Fruit fly (Drosophila melanogaster) whole organism, embryonic: ENCODE measurements around the gene CG14452.
A peak's percentile ranks its signal among the peaks of the same experiment; 100 is the strongest.

Experiments used
- Adf1 ChIP-seq: fragments of 200-800 bp; sonication (Bioruptor generic); IDR thresholded peaks from 2 replicates; pipeline ENCODE4 v1.3.6; 2022; ENCODE audit warnings: missing biosample characterization, missing genetic modification characterization
- Awh ChIP-seq: fragments of 200-800 bp; sonication (Bioruptor generic); IDR thresholded peaks from 2 replicates; pipeline ENCODE4, ENCODE4 v1.3.6; 2022; ENCODE audit warnings: missing biosample characterization, missing genetic modification characterization
- CG10147 ChIP-seq: fragments of 200-800 bp; sonication (Bioruptor generic); optimal IDR thresholded peaks from 2 replicates; lab custom pipeline; 2019; ENCODE audit warnings: missing biosample characterization, mild to moderate bottlenecking, missing genetic modification characterization, moderate library complexity
- CG10267 ChIP-seq: fragments of 200-800 bp; sonication (Bioruptor generic); optimal IDR thresholded peaks from 2 replicates; lab custom pipeline; 2018; ENCODE audit warnings: missing biosample characterization, mild to moderate bottlenecking, missing genetic modification characterization, moderate library complexity
- CG10565 ChIP-seq: fragments of 200-800 bp; sonication (Bioruptor generic); optimal IDR thresholded peaks from 3 replicates; lab custom pipeline; 2016; ENCODE audit warnings: missing biosample characterization, mild to moderate bottlenecking, missing genetic modification characterization
- CG12391 ChIP-seq: fragments of 200-800 bp; sonication (Bioruptor generic); optimal IDR thresholded peaks from 3 replicates; lab custom pipeline; 2018; ENCODE audit warnings: missing biosample characterization, mild to moderate bottlenecking, missing genetic modification characterization, moderate library complexity
- CG14710 ChIP-seq: fragments of 200-800 bp; sonication (Bioruptor generic); optimal IDR thresholded peaks from 3 replicates; lab custom pipeline; 2019; ENCODE audit warnings: missing biosample characterization, mild to moderate bottlenecking, missing genetic modification characterization, moderate library complexity
- CG15269 ChIP-seq: fragments of 200-800 bp; sonication (Bioruptor generic); optimal IDR thresholded peaks from 2 replicates; lab custom pipeline; 2018; ENCODE audit warnings: missing biosample characterization, mild to moderate bottlenecking, missing genetic modification characterization, moderate library complexity
- CG15601 ChIP-seq: fragments of 200-800 bp; sonication (Bioruptor generic); optimal IDR thresholded peaks from 3 replicates; lab custom pipeline; 2019; ENCODE audit warnings: missing biosample characterization, mild to moderate bottlenecking, missing genetic modification characterization, moderate library complexity
- CG2120 ChIP-seq: fragments of 200-800 bp; sonication (Bioruptor generic); optimal IDR thresholded peaks from 3 replicates; lab custom pipeline; 2016; ENCODE audit warnings: missing biosample characterization, missing genetic modification characterization
- CG2199 ChIP-seq: fragments of 200-800 bp; sonication (Bioruptor generic); IDR thresholded peaks from 3 replicates; pipeline ENCODE4 v1.3.6; 2022; ENCODE audit warnings: missing biosample characterization, missing genetic modification characterization
- CG32532 ChIP-seq: fragments of 200-800 bp; sonication (Bioruptor generic); IDR thresholded peaks from 2 replicates; pipeline ENCODE4 v1.3.6; 2022; ENCODE audit warnings: missing biosample characterization, missing genetic modification characterization
- CG33213 ChIP-seq: fragments of 200-800 bp; sonication (Bioruptor generic); optimal IDR thresholded peaks from 3 replicates; lab custom pipeline; 2016; ENCODE audit warnings: missing biosample characterization, missing genetic modification characterization
- CG4360 ChIP-seq: fragments of 200-800 bp; sonication (Bioruptor generic); IDR thresholded peaks from 2 replicates; pipeline ENCODE4 v1.3.6; 2022; ENCODE audit warnings: missing biosample characterization, missing genetic modification characterization
- CG4424 ChIP-seq: fragments of 200-800 bp; sonication (Bioruptor generic); optimal IDR thresholded peaks from 3 replicates; lab custom pipeline; 2016; ENCODE audit warnings: missing biosample characterization, missing genetic modification characterization
- CG4707 ChIP-seq: fragments of 200-800 bp; sonication (Bioruptor generic); optimal IDR thresholded peaks from 2 replicates; lab custom pipeline; 2018; ENCODE audit warnings: missing biosample characterization, mild to moderate bottlenecking, missing genetic modification characterization, moderate library complexity
- CG4820 ChIP-seq: fragments of 200-800 bp; sonication (Bioruptor generic); optimal IDR thresholded peaks from 3 replicates; lab custom pipeline; 2016; ENCODE audit warnings: missing biosample characterization, missing genetic modification characterization
- CG5245 ChIP-seq: fragments of 200-800 bp; sonication (Bioruptor generic); optimal IDR thresholded peaks from 3 replicates; lab custom pipeline; 2016; ENCODE audit warnings: missing biosample characterization, missing genetic modification characterization
- CG6689 ChIP-seq: fragments of 200-800 bp; sonication (Bioruptor generic); IDR thresholded peaks from 2 replicates; pipeline ENCODE4 v1.3.6; 2022; ENCODE audit warnings: missing biosample characterization, missing genetic modification characterization
- CG7786 ChIP-seq: fragments of 200-800 bp; sonication (Bioruptor generic); optimal IDR thresholded peaks from 2 replicates; lab custom pipeline; 2016; ENCODE audit warnings: missing biosample characterization, missing genetic modification characterization
- CG8944 ChIP-seq: fragments of 200-800 bp; sonication (Bioruptor generic); optimal IDR thresholded peaks from 3 replicates; lab custom pipeline; 2016; ENCODE audit warnings: missing biosample characterization, missing genetic modification characterization
- CG9797 ChIP-seq: fragments of 200-800 bp; sonication (Bioruptor generic); optimal IDR thresholded peaks from 3 replicates; lab custom pipeline; 2018; ENCODE audit warnings: missing biosample characterization, mild to moderate bottlenecking, missing genetic modification characterization
- Dbx ChIP-seq: fragments of 200-800 bp; sonication (Bioruptor generic); IDR thresholded peaks from 3 replicates; pipeline ENCODE4 v1.3.6; 2022; ENCODE audit warnings: missing biosample characterization, missing genetic modification characterization
- Dll ChIP-seq: fragments of 200-800 bp; sonication (Bioruptor generic); IDR thresholded peaks from 4 replicates; pipeline ENCODE4 v1.3.6; 2022; ENCODE audit warnings: missing biosample characterization, missing genetic modification characterization; ENCODE audit not compliant: partially characterized antibody
- E2f2 ChIP-seq: fragments of 200-800 bp; sonication (Bioruptor generic); IDR thresholded peaks from 2 replicates; pipeline ENCODE4 v1.3.6; 2022; ENCODE audit warnings: missing biosample characterization, missing genetic modification characterization
- Elba2 ChIP-seq: fragments of 200-800 bp; sonication (Bioruptor generic); optimal IDR thresholded peaks from 3 replicates; lab custom pipeline; 2016; ENCODE audit warnings: missing biosample characterization, missing genetic modification characterization
- Mes4 ChIP-seq: fragments of 200-800 bp; sonication (Bioruptor generic); optimal IDR thresholded peaks from 2 replicates; lab custom pipeline; 2016; ENCODE audit warnings: missing biosample characterization, missing genetic modification characterization
- Opbp ChIP-seq: fragments of 200-800 bp; sonication (Bioruptor generic); IDR thresholded peaks from 3 replicates; pipeline ENCODE4 v1.3.6; 2022; ENCODE audit warnings: missing biosample characterization, missing genetic modification characterization; ENCODE audit not compliant: partially characterized antibody
- Side ChIP-seq: fragments of 200-800 bp; sonication (Bioruptor generic); optimal IDR thresholded peaks from 2 replicates; lab custom pipeline; 2016; ENCODE audit warnings: missing biosample characterization, missing genetic modification characterization
- Taf1 ChIP-seq: fragments of 200-800 bp; sonication (Bioruptor generic); IDR thresholded peaks from 2 replicates; pipeline ENCODE4 v1.3.6; 2022; ENCODE audit warnings: missing biosample characterization, missing genetic modification characterization
- YL-1 ChIP-seq: fragments of 200-800 bp; sonication (Bioruptor generic); optimal IDR thresholded peaks from 3 replicates; lab custom pipeline; 2017; ENCODE audit warnings: missing biosample characterization, mild to moderate bottlenecking, missing genetic modification characterization
- cg ChIP-seq: fragments of 200-800 bp; sonication (Bioruptor generic); optimal IDR thresholded peaks from 3 replicates; lab custom pipeline; 2019; ENCODE audit warnings: missing biosample characterization, mild to moderate bottlenecking, missing genetic modification characterization, moderate library complexity
- chif ChIP-seq, 2 experiments: fragments of 200-800 bp; sonication (Bioruptor generic); optimal IDR thresholded peaks; 3 replicates each; lab custom pipeline; 2016; ENCODE audit warnings: missing biosample characterization in 2 of 2, missing genetic modification characterization in 2 of 2
- crol ChIP-seq: fragments of 200-800 bp; sonication (Bioruptor generic); IDR thresholded peaks from 2 replicates; pipeline ENCODE4 v1.3.6; 2022; ENCODE audit warnings: missing biosample characterization, missing genetic modification characterization
- cwo ChIP-seq: fragments of 200-800 bp; sonication (Bioruptor generic); optimal IDR thresholded peaks from 3 replicates; lab custom pipeline; 2017; ENCODE audit warnings: missing biosample characterization, missing genetic modification characterization, mild to moderate bottlenecking, moderate library complexity, missing genetic modification reagents
- dan ChIP-seq: fragments of 200-800 bp; sonication (Bioruptor generic); IDR thresholded peaks from 2 replicates; pipeline ENCODE4 v1.3.6; 2022; ENCODE audit warnings: missing biosample characterization, missing genetic modification characterization
- disco-r ChIP-seq: fragments of 200-800 bp; sonication (Bioruptor generic); optimal IDR thresholded peaks from 2 replicates; lab custom pipeline; 2016; ENCODE audit warnings: missing biosample characterization, missing genetic modification characterization
- h ChIP-seq: fragments of >200 bp; optimal IDR thresholded peaks from 2 replicates; lab custom pipeline; 2017
- hbn ChIP-seq: fragments of 200-800 bp; sonication (Bioruptor generic); IDR thresholded peaks from 2 replicates; pipeline ENCODE4 v1.3.6; 2022; ENCODE audit warnings: missing biosample characterization, missing genetic modification characterization; ENCODE audit not compliant: partially characterized antibody
- insv ChIP-seq, 2 experiments: fragments of 200-800 bp; sonication (Bioruptor generic); optimal IDR thresholded peaks; 3 replicates each; lab custom pipeline; 2016 to 2018; ENCODE audit warnings: missing biosample characterization in 2 of 2, missing genetic modification characterization in 2 of 2
- ken ChIP-seq: fragments of 200-800 bp; sonication (Bioruptor generic); IDR thresholded peaks from 3 replicates; pipeline ENCODE4 v1.3.6; 2022; ENCODE audit warnings: missing biosample characterization, missing genetic modification characterization
- lmd ChIP-seq: fragments of 200-800 bp; sonication (Bioruptor generic); IDR thresholded peaks from 2 replicates; pipeline ENCODE4 v1.3.6; 2022; ENCODE audit warnings: missing biosample characterization, missing genetic modification characterization
- nerfin-1 ChIP-seq: fragments of 200-800 bp; sonication (Bioruptor generic); optimal IDR thresholded peaks from 3 replicates; lab custom pipeline; 2019; ENCODE audit warnings: missing biosample characterization, mild to moderate bottlenecking, missing genetic modification characterization, moderate library complexity
- nom ChIP-seq: fragments of 200-800 bp; sonication (Bioruptor generic); optimal IDR thresholded peaks from 2 replicates; lab custom pipeline; 2017; ENCODE audit warnings: missing biosample characterization, missing genetic modification characterization, mild to moderate bottlenecking, moderate library complexity, missing genetic modification reagents
- pho ChIP-seq: fragments of 200-800 bp; sonication (Bioruptor generic); optimal IDR thresholded peaks from 2 replicates; lab custom pipeline; 2016; ENCODE audit warnings: missing biosample characterization, missing genetic modification characterization
- psq ChIP-seq: fragments of 200-800 bp; sonication (Bioruptor generic); optimal IDR thresholded peaks from 2 replicates; lab custom pipeline; 2017; ENCODE audit warnings: missing biosample characterization, missing genetic modification characterization
- row ChIP-seq: fragments of 200-800 bp; sonication (Bioruptor generic); IDR thresholded peaks from 3 replicates; pipeline ENCODE4 v1.3.6; 2022; ENCODE audit warnings: missing biosample characterization, missing genetic modification characterization
- sens ChIP-seq: fragments of 200-800 bp; sonication (Bioruptor generic); peaks from one replicate; lab custom pipeline; 2016; ENCODE audit warnings: missing biosample characterization, missing genetic modification characterization
- sug ChIP-seq: fragments of 200-800 bp; optimal IDR thresholded peaks from 2 replicates; lab custom pipeline; 2019; ENCODE audit warnings: missing biosample characterization, mild to moderate bottlenecking, missing genetic modification characterization, moderate library complexity
- vnd ChIP-seq: fragments of 200-800 bp; sonication (Bioruptor generic); IDR thresholded peaks from 3 replicates; pipeline ENCODE4 v1.3.6; 2022; ENCODE audit warnings: missing biosample characterization, missing genetic modification characterization; ENCODE audit not compliant: partially characterized antibody
- z ChIP-seq: fragments of 200-800 bp; sonication (Bioruptor generic); IDR thresholded peaks from 3 replicates; pipeline ENCODE4 v1.3.6; 2022; ENCODE audit warnings: missing biosample characterization, missing genetic modification characterization

CG14452 gene

dm6 chr3L:22742121-22742531 is 46.4 kb downstream of the CG14452 start (continued):
- TF ChIP-seq vnd (GFP tag; lab: Robert Waterston, UW) (no peak), CG10565 (GFP tag; lab: Kevin White, UChicago) (no peak), nom (GFP tag; lab: Kevin White, UChicago) (no peak), cwo (GFP tag; lab: Kevin White, UChicago) (no peak), insv (GFP tag; optimal IDR thresholded peaks at IDR 0.05; lab: Kevin White, UChicago) (peak in 1 of 2 experiments; percentile 57), Mes4 (GFP tag; lab: Kevin White, UChicago) (no peak), CG10267 (no peak), lmd (GFP tag; lab: Robert Waterston, UW) (no peak), nerfin-1 (tag; lab: Kevin White, UChicago) (no peak), CG15601 (no peak), cg (peak; percentile 85), CG2199 (no peak), Dll (GFP tag; lab: Robert Waterston, UW) (no peak), hbn (no peak), CG32532 (GFP tag; lab: Robert Waterston, UW) (no peak), Side (no peak), CG4360 (GFP tag; lab: Robert Waterston, UW) (no peak), crol (GFP tag; lab: Robert Waterston, UW) (peak; percentile 44; the same call in 1 of the 2 replicates), Elba2 (GFP tag; lab: Kevin White, UChicago) (no peak), CG6689 (GFP tag; lab: Robert Waterston, UW) (no peak), Opbp (GFP tag; lab: Robert Waterston, UW) (0 out of 3 replicates have a peak, but pooled peaks have one; percentile 29), CG12391 (no peak)

DNA sequence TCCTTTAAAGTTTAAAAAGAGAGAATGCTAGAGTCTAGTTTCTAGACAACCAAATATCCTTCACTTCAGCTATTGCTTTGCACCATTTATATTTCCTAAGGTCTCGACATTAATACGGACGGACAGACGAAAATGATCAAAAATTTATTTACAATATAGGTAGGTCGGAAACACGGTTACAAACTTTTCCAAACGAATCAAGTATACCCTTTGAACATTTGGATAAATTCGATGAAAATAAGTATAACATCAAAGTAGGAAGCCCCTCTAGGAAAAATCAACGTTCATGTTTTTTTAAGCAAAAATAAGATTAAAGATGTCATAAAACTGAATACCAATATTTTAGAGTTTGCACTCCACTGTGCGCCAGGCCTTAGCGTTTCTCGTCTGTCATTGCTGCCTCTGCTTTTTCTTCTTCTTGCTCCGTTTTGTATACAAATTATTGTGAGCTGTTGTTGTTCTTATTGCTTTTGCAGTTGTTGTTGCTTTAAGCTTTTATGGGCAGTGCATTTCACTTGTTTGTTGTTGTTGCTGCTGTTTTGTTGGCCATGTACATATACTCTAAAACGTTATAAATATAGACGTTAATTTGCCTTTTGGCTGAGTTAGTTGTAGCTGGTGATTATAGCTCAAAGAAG is 47.3 kb downstream of the CG14452 start:
- TF ChIP-seq E2f2 (GFP tag; lab: Robert Waterston, UW) (no peak), disco-r (no peak), Awh (GFP tag; lab: Robert Waterston, UW) (no peak), CG9797 (GFP tag; lab: Kevin White, UChicago) (no peak), CG15269 (tag; lab: Kevin White, UChicago) (no peak), z (GFP tag; lab: Robert Waterston, UW) (no peak), CG10147 (GFP tag; lab: Kevin White, UChicago) (no peak), YL-1 (GFP tag; lab: Kevin White, UChicago) (no peak), row (GFP tag; lab: Robert Waterston, UW) (peak; percentile 58), Taf1 (GFP tag; lab: Robert Waterston, UW) (no peak), Adf1 (GFP tag; lab: Robert Waterston, UW) (no peak), CG8944 (no peak), ken (no peak), h (lab: Kevin White, UChicago) (no peak), CG12391 (peak; percentile 2), sug (no peak), Dbx (GFP tag; lab: Robert Waterston, UW) (no peak), pho (GFP tag; lab: Kevin White, UChicago) (no peak), CG2120 (GFP tag; lab: Kevin White, UChicago) (no peak), CG4707 (peak; percentile 45), dan (GFP tag; lab: Robert Waterston, UW) (no peak), CG4820 (GFP tag; lab: Kevin White, UChicago) (peak; percentile 14), CG14710 (peak; percentile 12), chif (GFP tag; optimal IDR thresholded peaks at IDR 0.05; lab: Kevin White, UChicago) (no peak), CG4424 (GFP tag; lab: Kevin White, UChicago) (peak; percentile 14), CG7786 (no peak), CG10565 (GFP tag; lab: Kevin White, UChicago) (no peak), CG5245 (GFP tag; lab: Kevin White, UChicago) (peak; percentile 6), psq (GFP tag; lab: Kevin White, UChicago) (no peak), sens (GFP tag; lab: Kevin White, UChicago) (peak; percentile 84), CG33213 (GFP tag; lab: Kevin White, UChicago) (no peak)
